Worm (Caenorhabditis elegans): ENCODE measurements around the gene F02H6.3.

The F02H6.3 gene

DNA sequence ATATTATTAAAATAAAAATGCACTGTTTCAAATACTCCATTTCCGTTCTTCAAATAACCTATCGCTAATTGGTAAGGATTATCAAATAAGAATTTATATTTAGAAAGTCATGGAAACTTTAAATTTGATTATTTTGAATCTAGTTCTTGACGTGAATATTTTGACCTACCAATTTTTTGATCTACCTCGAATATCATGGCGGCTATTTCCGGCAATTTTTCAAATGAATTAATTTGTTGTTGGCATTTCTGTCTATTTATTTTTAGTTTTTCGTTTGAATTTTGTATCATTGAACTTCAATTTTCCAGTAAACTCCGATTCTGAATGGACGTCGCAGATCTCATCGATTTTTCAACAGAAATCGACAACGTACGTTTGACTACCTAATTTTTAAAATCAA is at the start of gene F02H6.3:
TSS of gene F02H6.3 (plus strand) at position 266 of the 400 bp plus-strand sequence.
- TF ChIP-seq unc-86 (tag; optimal IDR thresholded peaks at IDR 0.05) (no peak), ets-5 (GFP tag; IDR thresholded peaks at IDR 0.05) (no peak), unc-30 (tag; optimal IDR thresholded peaks at IDR 0.05) (no peak)

DNA sequence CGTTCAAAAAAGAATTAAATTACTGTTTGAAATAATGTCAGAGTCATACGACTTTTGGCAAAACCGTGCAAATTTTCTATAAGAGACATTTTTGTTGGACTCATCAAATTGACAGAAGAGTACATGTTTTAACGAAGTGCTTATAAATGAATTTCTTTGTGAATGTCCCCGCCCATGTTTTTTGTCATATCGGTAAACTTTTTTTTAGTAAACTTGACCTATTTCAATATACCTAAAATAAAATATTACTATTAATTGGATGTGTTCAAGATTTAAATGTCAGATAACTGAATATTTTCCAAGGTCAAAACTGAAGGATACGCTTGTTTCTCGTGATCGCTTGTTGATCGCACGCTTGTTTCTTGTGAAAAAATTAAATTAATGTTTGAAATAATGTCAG is 45.1 kb upstream of the F02H6.3 start, which contains the start of gene R05A10.8:
TSS of gene R05A10.8 (minus strand) at position 101 of the 400 bp plus-strand sequence.
- no peak for TF ChIP-seq ces-1 (GFP tag; optimal IDR thresholded peaks at IDR 0.05)
- no peak for TF ChIP-seq fos-1 (tag; optimal IDR thresholded peaks at IDR 0.05)
- no peak for TF ChIP-seq ets-5 (GFP tag; IDR thresholded peaks at IDR 0.05)
- no peak for TF ChIP-seq isw-1 (GFP tag; IDR thresholded peaks at IDR 0.05)
- no peak for TF ChIP-seq vab-15 (tag; optimal IDR thresholded peaks at IDR 0.05)
- TF ChIP-seq lin-35 (GFP tag; optimal IDR thresholded peaks at IDR 0.05): no peak
- no peak for TF ChIP-seq lir-3 (tag; optimal IDR thresholded peaks at IDR 0.05; ENCODE audit: poor library complexity)
- no peak for TF ChIP-seq nhr-77 (tag; optimal IDR thresholded peaks at IDR 0.05)
- no peak for TF ChIP-seq swsn-7 (tag; optimal IDR thresholded peaks at IDR 0.05)
- no peak for TF ChIP-seq unc-130 (tag; optimal IDR thresholded peaks at IDR 0.05)
- TF ChIP-seq hpl-2 (GFP tag; optimal IDR thresholded peaks at IDR 0.05): no peak
- TF ChIP-seq elt-3 (tag; optimal IDR thresholded peaks at IDR 0.05): no peak

DNA sequence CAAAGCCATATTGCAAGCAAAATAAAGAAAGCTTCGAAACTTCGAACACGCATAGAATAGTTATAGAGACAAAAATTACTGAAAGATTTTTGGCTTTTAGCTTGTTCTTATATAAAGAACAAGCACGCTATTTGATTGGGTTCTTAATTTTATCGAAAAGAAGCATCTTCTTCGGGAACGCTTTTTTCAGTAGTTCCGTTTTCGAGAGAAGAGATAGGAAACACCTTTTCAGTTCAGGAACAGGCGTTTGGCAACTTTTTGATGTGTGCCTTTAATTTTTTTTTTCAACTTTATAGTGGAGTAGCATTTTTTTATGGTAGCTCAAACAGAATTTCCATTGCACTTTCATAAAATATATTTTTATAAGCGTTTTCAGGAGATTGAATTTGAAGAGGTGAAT is 40.5 kb upstream of the F02H6.3 start, which contains the start of gene R05A10.7:
TSS of gene R05A10.7 (minus strand) at position 101 of the 400 bp plus-strand sequence.
- no peak for TF ChIP-seq F16B12.6 (tag; optimal IDR thresholded peaks at IDR 0.05)
- TF ChIP-seq nhr-19 (GFP tag; conservative IDR thresholded peaks at IDR 0.05): no peak
- TF ChIP-seq ceh-90 (tag; optimal IDR thresholded peaks at IDR 0.05): no peak
- no peak for TF ChIP-seq ztf-11 (tag; optimal IDR thresholded peaks at IDR 0.05)
- no peak for TF ChIP-seq nhr-47 (tag; optimal IDR thresholded peaks at IDR 0.05)
- no peak for TF ChIP-seq nhr-71 (tag; optimal IDR thresholded peaks at IDR 0.05)
- TF ChIP-seq rnt-1 (tag; optimal IDR thresholded peaks at IDR 0.05): no peak
- TF ChIP-seq jun-1 (tag; optimal IDR thresholded peaks at IDR 0.05): no peak
- TF ChIP-seq lin-15B (tag; optimal IDR thresholded peaks at IDR 0.05): no peak
- TF ChIP-seq nhr-85 (tag): no peak
- no peak for TF ChIP-seq blmp-1 (tag; optimal IDR thresholded peaks at IDR 0.05)
- no peak for TF ChIP-seq ces-1 (GFP tag; optimal IDR thresholded peaks at IDR 0.05)
- no peak for TF ChIP-seq fkh-4 (tag; optimal IDR thresholded peaks at IDR 0.05; ENCODE audit: borderline replicate concordance)
- no peak for TF ChIP-seq egl-27 (tag; optimal IDR thresholded peaks at IDR 0.05)
- no peak for TF ChIP-seq nhr-28 (tag; optimal IDR thresholded peaks at IDR 0.05)
- no peak for TF ChIP-seq unc-30 (tag; optimal IDR thresholded peaks at IDR 0.05)
- no peak for TF ChIP-seq lin-14 (GFP tag; optimal IDR thresholded peaks at IDR 0.05)
- TF ChIP-seq efl-1 (optimal IDR thresholded peaks at IDR 0.05): no peak
- no peak for TF ChIP-seq efl-1 (GFP tag; optimal IDR thresholded peaks at IDR 0.05 in 1 of 2)

DNA sequence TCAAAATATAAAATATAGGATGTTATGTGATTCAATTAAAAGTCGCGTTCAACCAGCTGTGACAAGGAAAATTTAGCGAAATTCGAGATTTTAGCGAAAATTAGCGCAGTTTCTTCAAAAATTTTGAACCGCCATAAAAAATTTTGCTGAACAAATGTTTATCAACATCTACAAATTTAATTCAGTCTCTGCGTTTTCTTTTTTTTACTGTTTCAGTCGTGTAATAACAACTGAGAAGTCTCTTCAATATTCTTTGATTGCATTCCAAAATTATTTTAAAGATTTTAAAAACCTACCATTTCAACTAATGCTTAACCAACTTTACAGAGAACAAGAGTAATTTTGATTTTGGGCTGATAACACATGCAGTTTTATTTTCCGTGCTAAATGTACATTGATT is 39.1 kb upstream of the F02H6.3 start:
- TF ChIP-seq pax-3 (tag; optimal IDR thresholded peaks at IDR 0.05) (no peak), isw-1 (GFP tag; IDR thresholded peaks at IDR 0.05) (no peak), efl-1 (optimal IDR thresholded peaks at IDR 0.05) (no peak), efl-1 (GFP tag; optimal IDR thresholded peaks at IDR 0.05 in 1 of 2) (no peak)

DNA sequence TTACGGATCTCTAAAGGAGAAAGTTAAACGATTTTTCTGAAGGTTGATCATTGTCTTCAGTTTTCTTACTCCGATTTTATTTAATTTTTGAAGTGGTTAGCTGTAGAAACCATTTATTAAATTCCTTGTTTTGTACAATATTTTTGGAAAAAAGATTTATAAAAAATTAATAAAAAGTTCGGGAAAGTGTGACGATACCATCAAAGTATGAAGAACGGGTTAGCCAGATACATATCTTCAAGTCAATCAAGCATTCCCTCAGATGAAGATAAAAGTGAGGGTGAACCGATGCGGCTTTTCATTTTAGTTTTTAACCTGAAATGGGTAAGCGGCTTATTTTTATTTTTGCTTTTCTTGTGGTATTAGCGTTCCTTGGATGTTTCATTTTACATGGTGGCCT is 37.8 kb upstream of the F02H6.3 start, which contains the start of gene R05A10.6:
TSS of gene R05A10.6 (plus strand) at position 301 of the 400 bp plus-strand sequence.
- no peak for TF ChIP-seq nhr-12 (tag; optimal IDR thresholded peaks at IDR 0.05)
- no peak for TF ChIP-seq efl-1 (optimal IDR thresholded peaks at IDR 0.05)
- no peak for TF ChIP-seq efl-1 (GFP tag; optimal IDR thresholded peaks at IDR 0.05 in 1 of 2)
- TF ChIP-seq ceh-82 (tag; optimal IDR thresholded peaks at IDR 0.05): no peak
- no peak for TF ChIP-seq nhr-20 (tag; optimal IDR thresholded peaks at IDR 0.05)
- no peak for TF ChIP-seq dpl-1 (GFP tag; optimal IDR thresholded peaks at IDR 0.05)
- TF ChIP-seq ztf-4 (tag; optimal IDR thresholded peaks at IDR 0.05): no peak
- no peak for TF ChIP-seq aha-1 (tag; optimal IDR thresholded peaks at IDR 0.05)

All from whole organism, L1 larva.